Fruit fly (Drosophila melanogaster) whole organism: ENCODE results near the gene Cp7Fa.

Experiments used
- CG8478 ChIP-seq: fragments of >200 bp; optimal IDR thresholded peaks from 2 replicates; lab custom pipeline; 2018; ENCODE audit warnings: inconsistent platforms
- Dll ChIP-seq: fragments of >200 bp; optimal IDR thresholded peaks from 2 replicates; lab custom pipeline; 2017
- EcR ChIP-seq, 2 experiments: fragments of >200 bp; optimal IDR thresholded peaks; 2 replicates each; lab custom pipeline; 2017; ENCODE audit warnings: missing biosample characterization in 2 of 2, missing genetic modification characterization in 2 of 2, missing genetic modification reagents in 2 of 2
- pan ChIP-seq: fragments of >200 bp; optimal IDR thresholded peaks from 2 replicates; lab custom pipeline; 2017
- psq ChIP-seq: fragments of >200 bp; optimal IDR thresholded peaks from 2 replicates; lab custom pipeline; 2017
- usp ChIP-seq: fragments of >200 bp; optimal IDR thresholded peaks from 2 replicates; lab custom pipeline; 2017; ENCODE audit warnings: missing biosample characterization, missing genetic modification characterization, mixed read lengths

Cp7Fa gene

dm6 chrX:8517121-8518024 is 46.7 kb downstream of the Cp7Fa start, which contains the start of gene Nrg:
Gene Nrg (plus strand): TSS chrX:8517373.
- TF ChIP-seq Dll (no peak), CG8478 (no peak), usp (GFP tag; lab: Kevin White, UChicago) (no peak), EcR (GFP tag; optimal IDR thresholded peaks at IDR 0.05; lab: Kevin White, UChicago) (no peak), psq (lab: Kevin White, UChicago) (no peak), pan (lab: Kevin White, UChicago) (no peak)

dm6 chrX:8518025-8518661 is 47.5 kb downstream of the Cp7Fa start:
- TF ChIP-seq pan (lab: Kevin White, UChicago), result no peak
- no peak for TF ChIP-seq Dll
- no peak for TF ChIP-seq psq (lab: Kevin White, UChicago)
- TF ChIP-seq CG8478, result no peak
- no peak for TF ChIP-seq EcR (GFP tag; optimal IDR thresholded peaks at IDR 0.05; lab: Kevin White, UChicago)
- TF ChIP-seq usp (GFP tag; lab: Kevin White, UChicago), result no peak

DNA sequence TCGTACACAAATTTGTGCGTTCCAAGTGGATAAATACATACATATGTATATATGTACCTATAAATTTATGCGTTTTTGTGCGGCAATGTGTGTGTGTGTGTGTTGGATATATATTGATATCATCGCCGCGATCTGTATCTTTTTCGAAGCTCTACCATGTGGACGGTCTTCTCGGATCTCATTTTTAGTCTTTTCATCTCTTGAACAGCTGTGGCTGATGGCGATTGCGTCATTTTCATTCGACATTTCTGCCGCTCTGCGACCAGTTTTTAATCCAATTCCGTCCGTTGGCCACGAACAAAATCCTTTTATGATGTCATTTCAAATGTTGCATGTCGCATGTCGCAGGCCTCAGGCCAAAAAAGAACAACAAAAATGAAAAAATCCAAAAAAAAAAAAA is 49.8 kb downstream of the Cp7Fa start:
- TF ChIP-seq pan (lab: Kevin White, UChicago) (no peak), EcR (GFP tag; optimal IDR thresholded peaks at IDR 0.05; lab: Kevin White, UChicago) (no peak), CG8478 (no peak), psq (lab: Kevin White, UChicago) (no peak), usp (GFP tag; lab: Kevin White, UChicago) (no peak), Dll (no peak)

- TF ChIP-seq psq (lab: Kevin White, UChicago), result no peak
These were observed 50.8 kb downstream of the Cp7Fa start for dm6 chrX:8521492-8521891.

DNA sequence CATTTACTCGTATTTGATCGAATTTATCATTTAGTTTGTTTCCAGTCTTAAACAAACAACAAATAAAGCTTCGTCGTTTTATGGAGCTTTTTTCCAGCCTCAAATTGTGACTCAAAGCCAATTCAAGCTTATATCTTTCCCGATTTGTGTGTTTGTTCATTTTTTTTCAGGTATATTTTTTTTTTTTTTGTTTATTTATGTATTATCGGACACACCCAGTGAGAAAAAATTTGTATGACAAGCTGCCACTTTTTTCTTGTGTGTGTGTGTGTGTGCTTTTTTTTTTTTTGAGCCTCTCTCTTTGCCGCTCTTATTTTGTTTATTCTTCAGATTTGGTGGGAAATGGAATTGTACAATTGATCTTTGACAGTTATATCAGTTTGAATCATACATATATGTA is 51.8 kb downstream of the Cp7Fa start:
- TF ChIP-seq usp (GFP tag; lab: Kevin White, UChicago) (no peak), EcR (GFP tag; optimal IDR thresholded peaks at IDR 0.05; lab: Kevin White, UChicago) (no peak), psq (lab: Kevin White, UChicago) (no peak), Dll (no peak), CG8478 (no peak), pan (lab: Kevin White, UChicago) (no peak)
